Worm (Caenorhabditis elegans) whole organism, young adult: ENCODE data around the gene K05B2.4.

ENCODE experiments used
- B0019.2 ChIP-seq: fragments of 200-800 bp; sonication (Bioruptor generic); conservative IDR thresholded peaks from 2 replicates; pipeline ENCODE4 v1.3.6; 2022; ENCODE audit warnings: missing genetic modification reagents, missing genetic modification characterization, missing compliant biosample characterization
- D2030.7 ChIP-seq: fragments of 200-800 bp; sonication (Bioruptor generic); IDR thresholded peaks from 2 replicates; pipeline ENCODE4 v1.3.6; 2022; ENCODE audit warnings: missing genetic modification reagents, missing genetic modification characterization, missing compliant biosample characterization
- F22D6.2 ChIP-seq: sonication (generic microtip); optimal IDR thresholded peaks from 2 replicates; lab custom pipeline; 2016; ENCODE audit warnings: mild to moderate bottlenecking, missing genetic modification characterization, missing compliant biosample characterization
- F39B2.1 ChIP-seq: fragments of 200-800 bp; sonication (Bioruptor generic); IDR thresholded peaks from 2 replicates; pipeline ENCODE4 v1.3.6; 2022; ENCODE audit warnings: missing genetic modification reagents, missing genetic modification characterization, missing compliant biosample characterization
- F52B5.7 ChIP-seq: sonication (generic microtip); optimal IDR thresholded peaks from 2 replicates; lab custom pipeline; 2016; ENCODE audit warnings: mild to moderate bottlenecking, missing genetic modification characterization, missing compliant biosample characterization
- F57C9.4 ChIP-seq: sonication (generic microtip); optimal IDR thresholded peaks from 2 replicates; lab custom pipeline; 2017; ENCODE audit warnings: mild to moderate bottlenecking, missing genetic modification characterization, missing compliant biosample characterization
- T26A5.8 ChIP-seq: sonication (generic microtip); optimal IDR thresholded peaks from 2 replicates; lab custom pipeline; 2016; ENCODE audit warnings: missing genetic modification characterization, missing compliant biosample characterization
- Y53G8AR.9 ChIP-seq: fragments of 200-800 bp; sonication (Bioruptor generic); conservative IDR thresholded peaks from 2 replicates; pipeline ENCODE4 v1.3.6; 2022; ENCODE audit warnings: missing genetic modification reagents, missing genetic modification characterization, missing compliant biosample characterization
- ama-1 ChIP-seq, 3 experiments: fragments of 150-350 bp in 1 of 3; sonication (generic microtip) in 2 of 3; optimal IDR thresholded peaks; 2 replicates each; lab custom pipeline; 2014 to 2018; ENCODE audit warnings: missing biosample characterization in 2 of 3, missing genetic modification characterization in 2 of 3, missing genetic modification reagents in 2 of 3
- attf-5 ChIP-seq: fragments of 200-800 bp; sonication (Bioruptor generic); optimal IDR thresholded peaks from 2 replicates; lab custom pipeline; 2018; ENCODE audit warnings: mild to moderate bottlenecking, missing genetic modification characterization, missing compliant biosample characterization
- ceh-100 ChIP-seq: fragments of 200-800 bp; sonication (Bioruptor generic); IDR thresholded peaks from 2 replicates; pipeline ENCODE4 v1.3.6; 2022; ENCODE audit warnings: missing genetic modification reagents, missing genetic modification characterization, missing compliant biosample characterization
- ceh-27 ChIP-seq: fragments of 200-800 bp; sonication (Bioruptor generic); optimal IDR thresholded peaks from 2 replicates; lab custom pipeline; 2018; ENCODE audit warnings: mild to moderate bottlenecking, missing genetic modification characterization, moderate library complexity, missing compliant biosample characterization
- ceh-58 ChIP-seq: fragments of 200-800 bp; sonication (Bioruptor generic); IDR thresholded peaks from 2 replicates; pipeline ENCODE4 v1.3.6; 2022; ENCODE audit warnings: missing genetic modification characterization, missing compliant biosample characterization
- ceh-79 ChIP-seq: sonication (generic microtip); optimal IDR thresholded peaks from 2 replicates; lab custom pipeline; 2017; ENCODE audit warnings: mild to moderate bottlenecking, missing genetic modification characterization, missing compliant biosample characterization
- die-1 ChIP-seq: sonication (generic microtip); optimal IDR thresholded peaks from 2 replicates; lab custom pipeline; 2016; ENCODE audit warnings: missing genotype, mild to moderate bottlenecking, missing genetic modification characterization, missing compliant biosample characterization
- dox-1 ChIP-seq: fragments of 200-800 bp; sonication (Bioruptor generic); IDR thresholded peaks from 2 replicates; pipeline ENCODE4 v1.3.6; 2022; ENCODE audit warnings: missing genetic modification reagents, missing genetic modification characterization, missing compliant biosample characterization
- egl-18 ChIP-seq: fragments of 200-800 bp; sonication (Bioruptor generic); IDR thresholded peaks from 2 replicates; pipeline ENCODE4 v1.3.6; 2022; ENCODE audit warnings: missing genetic modification reagents, missing genetic modification characterization, missing compliant biosample characterization
- egl-44 ChIP-seq: fragments of 200-800 bp; sonication (Bioruptor generic); IDR thresholded peaks from 2 replicates; pipeline ENCODE4 v1.3.6; 2022; ENCODE audit warnings: missing genetic modification reagents, missing genetic modification characterization, missing compliant biosample characterization
- ekl-4 ChIP-seq: fragments of 200-800 bp; sonication (Bioruptor generic); IDR thresholded peaks from 2 replicates; pipeline ENCODE4 v1.3.6; 2022; ENCODE audit warnings: missing genetic modification reagents, missing genetic modification characterization, missing compliant biosample characterization
- ets-4 ChIP-seq: fragments of 200-800 bp; sonication (Bioruptor generic); optimal IDR thresholded peaks from 2 replicates; lab custom pipeline; 2018; ENCODE audit warnings: mild to moderate bottlenecking, missing genetic modification characterization, missing compliant biosample characterization
- fkh-3 ChIP-seq: sonication (generic microtip); optimal IDR thresholded peaks from 2 replicates; lab custom pipeline; 2016; ENCODE audit warnings: mild to moderate bottlenecking, missing genetic modification characterization, missing compliant biosample characterization
- lag-1 ChIP-seq: fragments of 200-800 bp; sonication (Bioruptor generic); IDR thresholded peaks from 2 replicates; pipeline ENCODE4 v1.3.6; 2022; ENCODE audit warnings: missing genetic modification reagents, missing genetic modification characterization, missing compliant biosample characterization
- lsy-27 ChIP-seq: sonication (generic microtip); optimal IDR thresholded peaks from 2 replicates; lab custom pipeline; 2017; ENCODE audit warnings: missing genetic modification characterization, mild to moderate bottlenecking, missing compliant biosample characterization, antibody characterized with exemption, missing genotype, borderline replicate concordance; ENCODE audit not compliant: insufficient read depth
- madf-3 ChIP-seq: fragments of 200-800 bp; sonication (Bioruptor generic); IDR thresholded peaks from 2 replicates; pipeline ENCODE4 v1.3.6; 2022; ENCODE audit warnings: missing genetic modification reagents, missing genetic modification characterization, missing compliant biosample characterization
- madf-8 ChIP-seq: fragments of 200-800 bp; sonication (Bioruptor generic); conservative IDR thresholded peaks from 2 replicates; pipeline ENCODE4 v1.3.6; 2022; ENCODE audit warnings: missing genetic modification reagents, missing genetic modification characterization, missing compliant biosample characterization
- nhr-179 ChIP-seq: sonication (generic microtip); optimal IDR thresholded peaks from 2 replicates; lab custom pipeline; 2016; ENCODE audit warnings: mild to moderate bottlenecking, missing genetic modification characterization, missing compliant biosample characterization
- nhr-90 ChIP-seq: sonication (generic microtip); optimal IDR thresholded peaks from 2 replicates; lab custom pipeline; 2016; ENCODE audit warnings: missing genotype, mild to moderate bottlenecking, missing genetic modification characterization, missing compliant biosample characterization
- rcor-1 ChIP-seq: fragments of 200-800 bp; sonication (Bioruptor generic); IDR thresholded peaks from 2 replicates; pipeline ENCODE4 v1.3.6; 2022; ENCODE audit warnings: missing genetic modification reagents, missing genetic modification characterization, missing compliant biosample characterization
- snpc-1.1 ChIP-seq: sonication (generic microtip); optimal IDR thresholded peaks from 2 replicates; lab custom pipeline; 2017; ENCODE audit warnings: missing genetic modification characterization, mild to moderate bottlenecking, missing compliant biosample characterization, antibody characterized with exemption, moderate library complexity, missing genotype, missing genetic modification reagents; ENCODE audit not compliant: insufficient read depth
- snpc-1.3 ChIP-seq: sonication (generic microtip); optimal IDR thresholded peaks from 2 replicates; lab custom pipeline; 2017; ENCODE audit warnings: missing genetic modification characterization, mild to moderate bottlenecking, missing compliant biosample characterization, antibody characterized with exemption, moderate library complexity, missing genotype, missing genetic modification reagents; ENCODE audit not compliant: insufficient read depth
- sptf-2 ChIP-seq: fragments of 200-800 bp; sonication (Bioruptor generic); optimal IDR thresholded peaks from 2 replicates; lab custom pipeline; 2018; ENCODE audit warnings: mild to moderate bottlenecking, missing genetic modification characterization, missing compliant biosample characterization
- tlf-1 ChIP-seq: fragments of 200-800 bp; sonication (Bioruptor generic); optimal IDR thresholded peaks from 2 replicates; lab custom pipeline; 2018; ENCODE audit warnings: mild to moderate bottlenecking, missing genetic modification characterization, missing compliant biosample characterization
- unc-130 ChIP-seq: sonication (generic microtip); optimal IDR thresholded peaks from 2 replicates; lab custom pipeline; 2016; ENCODE audit warnings: missing genetic modification reagents, missing genetic modification characterization, missing compliant biosample characterization
- ztf-22 ChIP-seq: fragments of 200-800 bp; sonication (Bioruptor generic); optimal IDR thresholded peaks from 2 replicates; lab custom pipeline; 2018; ENCODE audit warnings: mild to moderate bottlenecking, missing genetic modification characterization, moderate library complexity, missing compliant biosample characterization
- ztf-25 ChIP-seq: fragments of 200-800 bp; sonication (Bioruptor generic); IDR thresholded peaks from 2 replicates; pipeline ENCODE4 v1.3.6; 2022; ENCODE audit warnings: missing genetic modification reagents, missing genetic modification characterization, missing compliant biosample characterization
- ztf-3 ChIP-seq: fragments of 200-800 bp; sonication (Bioruptor generic); optimal IDR thresholded peaks from 2 replicates; lab custom pipeline; 2018; ENCODE audit warnings: mild to moderate bottlenecking, missing genetic modification characterization, missing compliant biosample characterization

Gene K05B2.4

DNA sequence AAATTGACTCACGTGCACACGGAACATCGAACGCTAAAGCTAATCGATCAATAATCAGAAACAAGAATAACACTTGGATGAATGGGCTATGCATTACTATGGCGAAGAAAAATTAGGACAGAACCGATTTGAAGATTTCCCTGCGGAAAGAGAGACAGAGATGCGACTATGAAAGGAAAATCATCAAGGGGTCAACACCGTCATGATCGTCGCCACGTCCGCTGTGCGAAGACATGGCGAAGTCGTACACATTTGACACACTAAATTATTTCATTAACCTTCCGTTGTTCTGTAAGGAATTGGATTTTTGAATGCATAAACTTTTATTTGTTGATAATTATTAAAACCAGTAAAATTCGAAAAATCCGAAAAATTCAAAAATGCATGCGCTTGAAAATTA, 48.4 kb upstream of the K05B2.4 start, which contains the start of gene M03F4.6 (continued):
- TF ChIP-seq unc-130 (GFP tag; lab: Kevin White, UChicago) (no peak), snpc-1.3 (tag; lab: Kevin White, UChicago) (no peak), lag-1 (GFP tag; lab: Robert Waterston, UW) (no peak), sptf-2 (GFP tag; lab: Kevin White, UChicago) (no peak), madf-3 (peak; percentile 80; the same call in 1 of the 2 replicates), ama-1 (optimal IDR thresholded peaks at IDR 0.05; lab: Kevin White, UChicago) (peak; percentile 68), ama-1 (GFP tag; optimal IDR thresholded peaks at IDR 0.05; lab: Kevin White, UChicago) (no peak), F22D6.2 (no peak), ceh-58 (GFP tag; lab: Robert Waterston, UW) (no peak), F39B2.1 (no peak), ztf-22 (GFP tag; lab: Kevin White, UChicago) (peak; percentile 18), rcor-1 (GFP tag; lab: Robert Waterston, UW) (peak; percentile 35; the same call in 1 of the 2 replicates), die-1 (tag; lab: Kevin White, UChicago) (no peak), T26A5.8 (no peak), nhr-179 (tag; lab: Kevin White, UChicago) (no peak), B0019.2 (no peak), nhr-90 (tag; lab: Kevin White, UChicago) (peak; percentile 3), snpc-1.1 (no peak), fkh-3 (tag; lab: Kevin White, UChicago) (no peak), F52B5.7 (tag; lab: Kevin White, UChicago) (peak; percentile 10), ztf-25 (no peak), ets-4 (GFP tag; lab: Kevin White, UChicago) (no peak), Y53G8AR.9 (peak; percentile 73; the same call in 1 of the 2 replicates), ceh-100 (GFP tag; lab: Robert Waterston, UW) (no peak), dox-1 (GFP tag; lab: Robert Waterston, UW) (peak; percentile 42; the same call in 1 of the 2 replicates), egl-44 (0 out of 2 replicates have a peak, but pooled peaks have one; percentile 27), ztf-3 (GFP tag; lab: Kevin White, UChicago) (peak; percentile 47), tlf-1 (peak; percentile 75), attf-5 (GFP tag; lab: Kevin White, UChicago) (no peak), lsy-27 (tag; lab: Kevin White, UChicago) (no peak), ceh-27 (no peak)
- TF ChIP-seq, all 124 proteins: peak for 36

DNA sequence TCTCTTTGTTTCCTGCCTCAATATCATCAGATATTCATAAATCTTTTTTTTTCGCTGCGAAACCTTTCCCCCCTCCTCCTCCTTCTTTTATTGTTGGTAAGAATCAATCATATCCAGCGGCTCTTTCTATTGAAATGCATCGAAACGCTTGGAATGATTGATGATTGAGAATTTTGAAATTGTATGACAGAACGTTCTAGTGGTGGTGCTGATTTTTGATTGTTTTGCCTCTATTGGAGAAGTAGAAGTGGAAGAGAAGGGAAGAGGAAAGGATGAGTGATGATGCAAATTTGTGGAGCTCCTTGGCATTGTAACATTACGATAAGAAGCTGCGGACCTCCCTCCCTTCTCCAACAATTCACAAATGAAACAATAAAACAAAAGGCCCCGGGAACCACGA, 44.8 kb upstream of the K05B2.4 start:
- TF ChIP-seq snpc-1.3 (tag; lab: Kevin White, UChicago): no peak
- TF ChIP-seq F57C9.4 (tag; lab: Kevin White, UChicago): no peak
- no peak for TF ChIP-seq egl-18 (GFP tag; lab: Robert Waterston, UW)
- no peak for TF ChIP-seq ekl-4 (GFP tag; lab: Robert Waterston, UW)
- no peak for TF ChIP-seq madf-8 (GFP tag; lab: Robert Waterston, UW)
- no peak for TF ChIP-seq ceh-79 (tag; lab: Kevin White, UChicago)
- TF ChIP-seq dox-1 (GFP tag; lab: Robert Waterston, UW): no peak
- no peak for TF ChIP-seq F22D6.2
- TF ChIP-seq D2030.7: no peak
